In genomic region chrX:1950311-1950710, dm6 we compare ENCODE assay signal across 5 fruit fly cellular contexts.
TF ChIP-seq lines count a peak whose summit lies in the region.

No protein-coding gene starts in this region.

- no peak for TF ChIP-seq CTCF in whole organism, embryonic (GFP tag; optimal IDR thresholded peaks at IDR 0.05; lab: Kevin White, UChicago)

TF ChIP-seq in whole organism, 6 proteins besides CTCF, POLR2A, EP300 and RAD21:
- TF ChIP-seq Dll (optimal IDR thresholded peaks at IDR 0.05; lab: Kevin White, UChicago) (no peak), EcR (GFP tag; optimal IDR thresholded peaks at IDR 0.05; lab: Kevin White, UChicago) (peak; percentile 85 to 95)

TF ChIP-seq in whole organism, embryonic, 481 proteins besides CTCF, POLR2A, EP300 and RAD21 (continues in another document):
- TF ChIP-seq CG11398 (GFP tag; optimal IDR thresholded peaks at IDR 0.05; lab: Kevin White, UChicago) (no peak), exex (tag; optimal IDR thresholded peaks at IDR 0.05; lab: Kevin White, UChicago) (peak; percentile 14), CG3847 (GFP tag; IDR thresholded peaks at IDR 0.05; lab: Robert Waterston, UW) (no peak), corto (GFP tag; optimal IDR thresholded peaks at IDR 0.05; lab: Kevin White, UChicago) (no peak), sc (optimal IDR thresholded peaks at IDR 0.05; lab: Kevin White, UChicago) (no peak), sc (GFP tag; optimal IDR thresholded peaks at IDR 0.05; lab: Kevin White, UChicago) (no peak), gro (GFP tag; optimal IDR thresholded peaks at IDR 0.05; lab: Kevin White, UChicago) (no peak), crol (GFP tag; IDR thresholded peaks at IDR 0.05; lab: Robert Waterston, UW) (peak; percentile 94), Deaf1 (tag; optimal IDR thresholded peaks at IDR 0.05; lab: Kevin White, UChicago) (no peak), CG16813 (GFP tag; IDR thresholded peaks at IDR 0.05; lab: Robert Waterston, UW; ENCODE audit: partially characterized antibody) (no peak), Hsf (GFP tag; optimal IDR thresholded peaks at IDR 0.05; lab: Kevin White, UChicago) (no peak), ind (GFP tag; optimal IDR thresholded peaks at IDR 0.05; lab: Kevin White, UChicago) (no peak), CG6175 (GFP tag; IDR thresholded peaks at IDR 0.05; lab: Robert Waterston, UW) (0 out of 3 replicates have a peak, but pooled peaks have one; percentile 7), az2 (GFP tag; optimal IDR thresholded peaks at IDR 0.05; lab: Kevin White, UChicago) (no peak), CG7928 (GFP tag; optimal IDR thresholded peaks at IDR 0.05; lab: Kevin White, UChicago) (no peak), YL-1 (GFP tag; optimal IDR thresholded peaks at IDR 0.05; lab: Kevin White, UChicago) (no peak), pnt (GFP tag; optimal IDR thresholded peaks at IDR 0.05; lab: Kevin White, UChicago) (no peak), Bgb (GFP tag; IDR thresholded peaks at IDR 0.05; lab: Robert Waterston, UW; ENCODE audit: partially characterized antibody) (0 out of 2 replicates have a peak, but pooled peaks have one; percentile 7), cwo (GFP tag; optimal IDR thresholded peaks at IDR 0.05; lab: Kevin White, UChicago) (peak; percentile 41), Oli (tag; optimal IDR thresholded peaks at IDR 0.05; lab: Kevin White, UChicago) (no peak), insv (GFP tag; optimal IDR thresholded peaks at IDR 0.05; lab: Kevin White, UChicago) (no peak), CG4707 (GFP tag; optimal IDR thresholded peaks at IDR 0.05; lab: Kevin White, UChicago) (no peak)

TF ChIP-seq in whole organism, prepupa, 60 proteins besides CTCF, POLR2A, EP300 and RAD21:
- peak in 1 of 2 experiments; percentile 33 for TF ChIP-seq ss (GFP tag; optimal IDR thresholded peaks at IDR 0.05; lab: Kevin White, UChicago)
- TF ChIP-seq vri (GFP tag; optimal IDR thresholded peaks at IDR 0.05; lab: Kevin White, UChicago) = peak; percentile 29
- TF ChIP-seq Eip75B (GFP tag; optimal IDR thresholded peaks at IDR 0.05; lab: Kevin White, UChicago) = no peak
- no peak for TF ChIP-seq Gug (GFP tag; IDR thresholded peaks at IDR 0.05; lab: Robert Waterston, UW)
- no peak for TF ChIP-seq Sox102F (GFP tag; optimal IDR thresholded peaks at IDR 0.05; lab: Kevin White, UChicago)
- TF ChIP-seq svp (GFP tag; lab: Kevin White, UChicago) = peak; percentile 65
- TF ChIP-seq Lpt (GFP tag; optimal IDR thresholded peaks at IDR 0.05; lab: Kevin White, UChicago) = peak; percentile 43
- peak; percentile 32 for TF ChIP-seq Met (GFP tag; optimal IDR thresholded peaks at IDR 0.05; lab: Kevin White, UChicago)

TF ChIP-seq in whole organism, pupa, 21 proteins besides CTCF, POLR2A, EP300 and RAD21:
- no peak for TF ChIP-seq Pif1A (GFP tag; optimal IDR thresholded peaks at IDR 0.05; lab: Kevin White, UChicago)
- peak; percentile 99 for TF ChIP-seq EcR (GFP tag; optimal IDR thresholded peaks at IDR 0.05; lab: Kevin White, UChicago)

TF ChIP-seq in whole organism, wandering third instar larva, 38 proteins besides CTCF, POLR2A, EP300 and RAD21:
- no peak for TF ChIP-seq Rel (GFP tag; optimal IDR thresholded peaks at IDR 0.05; lab: Kevin White, UChicago)
- peak; percentile 57 for TF ChIP-seq Rel (tag; optimal IDR thresholded peaks at IDR 0.05; lab: Kevin White, UChicago)
- peak; percentile 84 for TF ChIP-seq h (GFP tag; optimal IDR thresholded peaks at IDR 0.05; lab: Kevin White, UChicago)
- peak; percentile 22 for TF ChIP-seq HLH106 (tag; optimal IDR thresholded peaks at IDR 0.05; lab: Kevin White, UChicago)
- no peak for TF ChIP-seq rgr (GFP tag; optimal IDR thresholded peaks at IDR 0.05; lab: Kevin White, UChicago)
- TF ChIP-seq foxo (GFP tag; optimal IDR thresholded peaks at IDR 0.05; lab: Kevin White, UChicago) = peak in 1 of 2 experiments; percentile 0
- TF ChIP-seq Jra (GFP tag; optimal IDR thresholded peaks at IDR 0.05; lab: Kevin White, UChicago) = no peak
- no peak for TF ChIP-seq GATAd (GFP tag; optimal IDR thresholded peaks at IDR 0.05; lab: Kevin White, UChicago)
- peak; percentile 58 for TF ChIP-seq tai (GFP tag; optimal IDR thresholded peaks at IDR 0.05; lab: Kevin White, UChicago)
- TF ChIP-seq Hr83 (GFP tag; optimal IDR thresholded peaks at IDR 0.05; lab: Kevin White, UChicago; ENCODE audit: poor library complexity, severe bottlenecking) = no peak
